ENCODE assay signal across 6 worm cellular contexts in genomic region chrX:11059744-11060143, ce11.
TF ChIP-seq lines count a peak whose summit lies in the region.

lpr-6 (plus strand) TSS chrX:11059994.

TF ChIP-seq in whole organism, L1 larva, 84 proteins besides CTCF, POLR2A, EP300 and RAD21:
- TF ChIP-seq F16B12.6 (tag; optimal IDR thresholded peaks at IDR 0.05; lab: Kevin White, UChicago) (no peak), blmp-1 (tag; optimal IDR thresholded peaks at IDR 0.05; lab: Kevin White, UChicago) (peak; percentile 57)

TF ChIP-seq in whole organism, L2 larva, 48 proteins besides CTCF, POLR2A, EP300 and RAD21:
- TF ChIP-seq ceh-16 (tag; optimal IDR thresholded peaks at IDR 0.05; lab: Kevin White, UChicago) = peak; percentile 51
- TF ChIP-seq sma-3 (GFP tag; optimal IDR thresholded peaks at IDR 0.05; lab: Kevin White, UChicago) = peak; percentile 6
- TF ChIP-seq mdl-1 (tag; optimal IDR thresholded peaks at IDR 0.05; lab: Kevin White, UChicago) = no peak
- no peak for TF ChIP-seq mbf-1 (tag; optimal IDR thresholded peaks at IDR 0.05; lab: Kevin White, UChicago)
- TF ChIP-seq elt-3 (tag; optimal IDR thresholded peaks at IDR 0.05; lab: Kevin White, UChicago) = no peak
- TF ChIP-seq nhr-21 (tag; optimal IDR thresholded peaks at IDR 0.05; lab: Kevin White, UChicago) = peak; percentile 77
- no peak for TF ChIP-seq sma-9 (GFP tag; optimal IDR thresholded peaks at IDR 0.05; lab: Kevin White, UChicago)
- no peak for TF ChIP-seq sma-9 (tag; optimal IDR thresholded peaks at IDR 0.05; lab: Kevin White, UChicago)
- TF ChIP-seq alr-1 (tag; optimal IDR thresholded peaks at IDR 0.05; lab: Kevin White, UChicago) = no peak
- no peak for TF ChIP-seq F13H6.1 (tag; optimal IDR thresholded peaks at IDR 0.05; lab: Kevin White, UChicago)
- peak; percentile 4 for TF ChIP-seq nhr-77 (tag; optimal IDR thresholded peaks at IDR 0.05; lab: Kevin White, UChicago)
- TF ChIP-seq egl-27 (tag; optimal IDR thresholded peaks at IDR 0.05; lab: Kevin White, UChicago) = no peak
- TF ChIP-seq fos-1 (tag; optimal IDR thresholded peaks at IDR 0.05; lab: Kevin White, UChicago) = peak; percentile 28

TF ChIP-seq in whole organism, L3 larva, 47 proteins besides CTCF, POLR2A, EP300 and RAD21:
- TF ChIP-seq ama-1 (optimal IDR thresholded peaks at IDR 0.05; lab: Kevin White, UChicago) (peak; percentile 11), nhr-43 (tag; optimal IDR thresholded peaks at IDR 0.05; lab: Kevin White, UChicago; ENCODE audit: poor library complexity, severe bottlenecking) (peak; percentile 86), nhr-25 (tag; optimal IDR thresholded peaks at IDR 0.05; lab: Kevin White, UChicago) (peak; percentile 5), aly-2 (tag; optimal IDR thresholded peaks at IDR 0.05; lab: Kevin White, UChicago) (no peak), nhr-23 (tag; optimal IDR thresholded peaks at IDR 0.05; lab: Kevin White, UChicago) (peak; percentile 87)

TF ChIP-seq in whole organism, L4 larva, 104 proteins besides CTCF, POLR2A, EP300 and RAD21:
- TF ChIP-seq hlh-11 (tag; optimal IDR thresholded peaks at IDR 0.05; lab: Kevin White, UChicago) = peak; percentile 22
- peak; percentile 18 for TF ChIP-seq nhr-102 (tag; optimal IDR thresholded peaks at IDR 0.05; lab: Kevin White, UChicago)
- no peak for TF ChIP-seq fos-1 (tag; optimal IDR thresholded peaks at IDR 0.05; lab: Kevin White, UChicago)
- TF ChIP-seq tag-97 (GFP tag; IDR thresholded peaks at IDR 0.05; lab: Robert Waterston, UW) = 0 out of 2 replicates have a peak, but pooled peaks have one; percentile 17
- TF ChIP-seq dpl-1 (GFP tag; optimal IDR thresholded peaks at IDR 0.05; lab: Kevin White, UChicago) = no peak
- peak; percentile 35; the same call in 1 of the 2 replicates for TF ChIP-seq T26A8.4 (GFP tag; IDR thresholded peaks at IDR 0.05; lab: Robert Waterston, UW)
- peak; percentile 58 for TF ChIP-seq duxl-1 (tag; optimal IDR thresholded peaks at IDR 0.05; lab: Kevin White, UChicago; ENCODE audit: poor library complexity)

TF ChIP-seq in whole organism, late embryonic, 69 proteins besides CTCF, POLR2A, EP300 and RAD21:
- TF ChIP-seq eyg-1 (tag; optimal IDR thresholded peaks at IDR 0.05; lab: Kevin White, UChicago) (no peak), ceh-31 (tag; optimal IDR thresholded peaks at IDR 0.05; lab: Kevin White, UChicago) (peak; percentile 2), ama-1 (optimal IDR thresholded peaks at IDR 0.05; lab: Kevin White, UChicago) (peak; percentile 19)

TF ChIP-seq in whole organism, mixed stage, embryonic, 35 proteins besides CTCF, POLR2A, EP300 and RAD21:
- peak; percentile 36 for TF ChIP-seq ceh-43 (GFP tag; optimal IDR thresholded peaks at IDR 0.05; lab: Kevin White, UChicago)
- TF ChIP-seq ztf-11 (tag; optimal IDR thresholded peaks at IDR 0.05; lab: Kevin White, UChicago) = no peak
